Fruit fly (Drosophila melanogaster): Measurements from ENCODE around the gene CG32032.

DNA sequence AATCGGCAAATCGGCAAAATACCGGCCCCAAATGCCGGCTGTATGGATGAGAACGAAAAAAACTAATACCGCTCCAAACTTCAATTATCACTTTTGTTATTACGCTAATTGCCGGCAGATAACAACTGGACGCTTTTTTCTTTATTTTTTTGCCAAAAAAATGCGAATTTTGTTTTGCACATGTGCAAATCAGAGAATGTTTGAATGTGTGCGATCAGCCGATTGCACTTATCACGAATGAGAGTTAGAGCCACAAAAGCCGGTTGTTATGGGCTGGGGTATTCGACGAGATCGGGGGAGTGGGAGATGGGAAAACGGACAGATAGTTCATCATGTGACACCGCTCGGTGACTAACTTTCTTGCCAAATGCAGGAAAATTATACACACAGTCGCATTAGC is 29.2 kb upstream of the CG32032 start:
- TF ChIP-seq cnc (optimal IDR thresholded peaks at IDR 0.05): no peak
- TF ChIP-seq Crg-1 (GFP tag; optimal IDR thresholded peaks at IDR 0.05): no peak
- peak; percentile 69 for TF ChIP-seq kay (GFP tag; ENCODE audit: borderline replicate concordance)
- TF ChIP-seq tj (GFP tag; optimal IDR thresholded peaks at IDR 0.05): no peak
- no peak for TF ChIP-seq Hr96 (GFP tag; optimal IDR thresholded peaks at IDR 0.05)
- peak; percentile 53 for TF ChIP-seq Mnt (GFP tag; optimal IDR thresholded peaks at IDR 0.05)
- no peak for TF ChIP-seq CG14711 (tag; optimal IDR thresholded peaks at IDR 0.05)
- TF ChIP-seq ovo (GFP tag; optimal IDR thresholded peaks at IDR 0.05): no peak
- peak; percentile 65 for TF ChIP-seq cic (GFP tag; optimal IDR thresholded peaks at IDR 0.05)
- TF ChIP-seq CG5204 (GFP tag; optimal IDR thresholded peaks at IDR 0.05): no peak
- TF ChIP-seq CG1620 (GFP tag; optimal IDR thresholded peaks at IDR 0.05): no peak
